Fruit fly (Drosophila melanogaster) whole organism, embryonic: Measurements from ENCODE around the gene CG13252.

Source experiments
- Ada2b ChIP-seq: fragments of 200-800 bp; sonication (Bioruptor generic); IDR thresholded peaks from 2 replicates; pipeline ENCODE4 v1.3.6; 2022; ENCODE audit warnings: missing biosample characterization, missing genetic modification characterization
- Blimp-1 ChIP-seq: fragments of 200-800 bp; sonication (Bioruptor generic); optimal IDR thresholded peaks from 3 replicates; lab custom pipeline; 2018; ENCODE audit warnings: missing biosample characterization, missing genetic modification characterization, mild to moderate bottlenecking, moderate library complexity, missing genetic modification reagents
- CG10274 ChIP-seq: fragments of 200-800 bp; sonication (Bioruptor generic); optimal IDR thresholded peaks from 3 replicates; lab custom pipeline; 2017; ENCODE audit warnings: missing biosample characterization, mild to moderate bottlenecking, missing genetic modification characterization
- CG11456 ChIP-seq: fragments of 200-800 bp; sonication (Bioruptor generic); IDR thresholded peaks from 3 replicates; pipeline ENCODE4 v1.3.6; 2022; ENCODE audit warnings: missing biosample characterization, missing genetic modification characterization
- CG12219 ChIP-seq: fragments of 200-800 bp; sonication (Bioruptor generic); optimal IDR thresholded peaks from 3 replicates; lab custom pipeline; 2018; ENCODE audit warnings: missing biosample characterization, mild to moderate bottlenecking, missing genetic modification characterization
- CG12391 ChIP-seq: fragments of 200-800 bp; sonication (Bioruptor generic); optimal IDR thresholded peaks from 3 replicates; lab custom pipeline; 2018; ENCODE audit warnings: missing biosample characterization, mild to moderate bottlenecking, missing genetic modification characterization, moderate library complexity
- CG15479 ChIP-seq: fragments of 200-800 bp; sonication (Bioruptor generic); optimal IDR thresholded peaks from 3 replicates; lab custom pipeline; 2019; ENCODE audit warnings: missing biosample characterization, mild to moderate bottlenecking, missing genetic modification characterization, moderate library complexity
- CG15514 ChIP-seq: fragments of 200-800 bp; sonication (Bioruptor generic); optimal IDR thresholded peaks from 3 replicates; lab custom pipeline; 2017; ENCODE audit warnings: missing biosample characterization, missing genetic modification characterization, mild to moderate bottlenecking, moderate library complexity, missing genetic modification reagents
- CG15696 ChIP-seq: fragments of 200-800 bp; sonication (Bioruptor generic); optimal IDR thresholded peaks from 2 replicates; lab custom pipeline; 2019; ENCODE audit warnings: missing biosample characterization, mild to moderate bottlenecking, missing genetic modification characterization, moderate library complexity
- CG17186 ChIP-seq: fragments of 200-800 bp; sonication (Bioruptor generic); optimal IDR thresholded peaks from 3 replicates; lab custom pipeline; 2017; ENCODE audit warnings: missing biosample characterization, missing genetic modification reagents, missing genetic modification characterization
- CG17612 ChIP-seq: fragments of 200-800 bp; sonication (Bioruptor generic); IDR thresholded peaks from 2 replicates; pipeline ENCODE4 v1.3.6; 2022; ENCODE audit warnings: missing biosample characterization, missing genetic modification characterization
- CG18262 ChIP-seq: fragments of 200-800 bp; optimal IDR thresholded peaks from 3 replicates; lab custom pipeline; 2019; ENCODE audit warnings: missing biosample characterization, mild to moderate bottlenecking, missing genetic modification characterization, moderate library complexity
- CG33557 ChIP-seq: fragments of 200-800 bp; sonication (Bioruptor generic); optimal IDR thresholded peaks from 2 replicates; lab custom pipeline; 2019; ENCODE audit warnings: missing biosample characterization, mild to moderate bottlenecking, missing genetic modification characterization, moderate library complexity
- CG4360 ChIP-seq: fragments of 200-800 bp; sonication (Bioruptor generic); IDR thresholded peaks from 2 replicates; pipeline ENCODE4 v1.3.6; 2022; ENCODE audit warnings: missing biosample characterization, missing genetic modification characterization
- CG4404 ChIP-seq: fragments of 200-800 bp; sonication (Bioruptor generic); IDR thresholded peaks from 2 replicates; pipeline ENCODE4 v1.3.6; 2022; ENCODE audit warnings: missing biosample characterization, missing genetic modification characterization
- CG6272 ChIP-seq: fragments of 200-800 bp; sonication (Bioruptor generic); IDR thresholded peaks from 2 replicates; pipeline ENCODE4 v1.3.6; 2022; ENCODE audit warnings: missing biosample characterization, missing genetic modification characterization
- CG6654 ChIP-seq: fragments of 200-800 bp; sonication (Bioruptor generic); optimal IDR thresholded peaks from 2 replicates; lab custom pipeline; 2017; ENCODE audit warnings: missing biosample characterization, mild to moderate bottlenecking, missing genetic modification characterization
- CG8359 ChIP-seq: fragments of 200-800 bp; sonication (Bioruptor generic); optimal IDR thresholded peaks from 2 replicates; lab custom pipeline; 2017; ENCODE audit warnings: missing biosample characterization, mild to moderate bottlenecking, missing genetic modification characterization, borderline replicate concordance
- CG8478 ChIP-seq: fragments of >200 bp; optimal IDR thresholded peaks from 2 replicates; lab custom pipeline; 2018
- CG8765 ChIP-seq: fragments of 200-800 bp; sonication (Bioruptor generic); IDR thresholded peaks from 2 replicates; pipeline ENCODE4 v1.3.6; 2022; ENCODE audit warnings: missing biosample characterization, missing genetic modification characterization
- Dad ChIP-seq: fragments of 200-800 bp; sonication (Bioruptor generic); optimal IDR thresholded peaks from 3 replicates; lab custom pipeline; 2016; ENCODE audit warnings: missing biosample characterization, missing genetic modification characterization
- Dbx ChIP-seq: fragments of 200-800 bp; sonication (Bioruptor generic); IDR thresholded peaks from 3 replicates; pipeline ENCODE4 v1.3.6; 2022; ENCODE audit warnings: missing biosample characterization, missing genetic modification characterization
- Gsc ChIP-seq: fragments of 200-800 bp; sonication (Bioruptor generic); IDR thresholded peaks from 2 replicates; pipeline ENCODE4 v1.3.6; 2022; ENCODE audit warnings: missing biosample characterization, missing genetic modification characterization
- Gug ChIP-seq: fragments of 200-800 bp; sonication (Bioruptor generic); IDR thresholded peaks from 4 replicates; pipeline ENCODE4 v1.3.6; 2022; ENCODE audit warnings: missing biosample characterization, missing genetic modification characterization
- HLHmδ ChIP-seq: fragments of 200-800 bp; sonication (Bioruptor generic); optimal IDR thresholded peaks from 2 replicates; lab custom pipeline; 2018; ENCODE audit warnings: missing biosample characterization, mild to moderate bottlenecking, missing genetic modification characterization, moderate library complexity
- Lhr ChIP-seq: fragments of 200-800 bp; sonication (Bioruptor generic); optimal IDR thresholded peaks from 3 replicates; lab custom pipeline; 2017; ENCODE audit warnings: mild to moderate bottlenecking, missing biosample characterization, missing genetic modification reagents, missing genetic modification characterization
- MESR4 ChIP-seq: fragments of 200-800 bp; sonication (Bioruptor generic); optimal IDR thresholded peaks from 2 replicates; lab custom pipeline; 2018; ENCODE audit warnings: missing biosample characterization, mild to moderate bottlenecking, missing genetic modification characterization, moderate library complexity
- Oaz ChIP-seq: fragments of 200-800 bp; sonication (Bioruptor generic); IDR thresholded peaks from 2 replicates; pipeline ENCODE4 v1.3.6; 2022; ENCODE audit warnings: missing biosample characterization, missing genetic modification characterization
- Opbp ChIP-seq: fragments of 200-800 bp; sonication (Bioruptor generic); IDR thresholded peaks from 3 replicates; pipeline ENCODE4 v1.3.6; 2022; ENCODE audit warnings: missing biosample characterization, missing genetic modification characterization; ENCODE audit not compliant: partially characterized antibody
- Optix ChIP-seq: fragments of 200-800 bp; sonication (Bioruptor generic); IDR thresholded peaks from 3 replicates; pipeline ENCODE4 v1.3.6; 2022; ENCODE audit warnings: missing biosample characterization, missing genetic modification characterization
- Tbp ChIP-seq: fragments of >200 bp; optimal IDR thresholded peaks from 2 replicates; lab custom pipeline; 2018; ENCODE audit warnings: missing biosample characterization, missing genetic modification characterization
- Xbp1 ChIP-seq: fragments of 200-800 bp; sonication (Bioruptor generic); optimal IDR thresholded peaks from 3 replicates; lab custom pipeline; 2016; ENCODE audit warnings: missing biosample characterization, mild to moderate bottlenecking, missing genetic modification characterization
- ac ChIP-seq: fragments of 200-800 bp; sonication (Bioruptor generic); optimal IDR thresholded peaks from 3 replicates; lab custom pipeline; 2017; ENCODE audit warnings: missing biosample characterization, mild to moderate bottlenecking, missing genetic modification characterization
- ap ChIP-seq: fragments of 200-800 bp; sonication (Bioruptor generic); IDR thresholded peaks from 2 replicates; pipeline ENCODE4 v1.3.6; 2022; ENCODE audit warnings: missing biosample characterization, missing genetic modification characterization
- bcd ChIP-seq: fragments of 200-800 bp; sonication (Bioruptor generic); optimal IDR thresholded peaks from 2 replicates; lab custom pipeline; 2017; ENCODE audit warnings: missing biosample characterization, mild to moderate bottlenecking, missing genetic modification characterization
- bowl ChIP-seq: fragments of 200-800 bp; sonication (Bioruptor generic); IDR thresholded peaks from 2 replicates; pipeline ENCODE4 v1.3.6; 2022; ENCODE audit warnings: missing biosample characterization, missing genetic modification characterization
- br ChIP-seq: fragments of >200 bp; optimal IDR thresholded peaks from 2 replicates; lab custom pipeline; 2017
- croc ChIP-seq: fragments of 200-800 bp; sonication (Bioruptor generic); conservative IDR thresholded peaks from 3 replicates; pipeline ENCODE4 v1.3.6; 2022; ENCODE audit warnings: missing biosample characterization, missing genetic modification characterization
- danr ChIP-seq: fragments of 200-800 bp; sonication (Bioruptor generic); IDR thresholded peaks from 2 replicates; pipeline ENCODE4 v1.3.6; 2022; ENCODE audit warnings: missing biosample characterization, missing genetic modification characterization
- dimm ChIP-seq: fragments of 200-800 bp; sonication (Bioruptor generic); IDR thresholded peaks from 2 replicates; pipeline ENCODE4 v1.3.6; 2022; ENCODE audit warnings: missing biosample characterization, missing genetic modification characterization
- fru ChIP-seq: fragments of >200 bp; optimal IDR thresholded peaks from 2 replicates; lab custom pipeline; 2017
- gem ChIP-seq: fragments of 200-800 bp; sonication (Bioruptor generic); optimal IDR thresholded peaks from 2 replicates; lab custom pipeline; 2019; ENCODE audit warnings: missing biosample characterization, mild to moderate bottlenecking, missing genetic modification characterization, moderate library complexity
- grau ChIP-seq: fragments of 200-800 bp; optimal IDR thresholded peaks from 3 replicates; lab custom pipeline; 2019; ENCODE audit warnings: missing biosample characterization, mild to moderate bottlenecking, missing genetic modification characterization, moderate library complexity
- kni ChIP-seq: fragments of 200-800 bp; sonication (Bioruptor generic); optimal IDR thresholded peaks from 3 replicates; lab custom pipeline; 2017; ENCODE audit warnings: mild to moderate bottlenecking, missing biosample characterization, missing genetic modification reagents, missing genetic modification characterization
- odd ChIP-seq: fragments of 200-800 bp; sonication (Bioruptor generic); optimal IDR thresholded peaks from 2 replicates; lab custom pipeline; 2017; ENCODE audit warnings: missing biosample characterization, mild to moderate bottlenecking, missing genetic modification characterization
- pho ChIP-seq: fragments of 200-800 bp; sonication (Bioruptor generic); optimal IDR thresholded peaks from 2 replicates; lab custom pipeline; 2016; ENCODE audit warnings: missing biosample characterization, missing genetic modification characterization
- phol ChIP-seq: fragments of 200-800 bp; sonication (Bioruptor generic); optimal IDR thresholded peaks from 3 replicates; lab custom pipeline; 2018; ENCODE audit warnings: missing biosample characterization, mild to moderate bottlenecking, missing genetic modification characterization, moderate library complexity
- row ChIP-seq: fragments of 200-800 bp; sonication (Bioruptor generic); IDR thresholded peaks from 3 replicates; pipeline ENCODE4 v1.3.6; 2022; ENCODE audit warnings: missing biosample characterization, missing genetic modification characterization
- sens ChIP-seq: fragments of 200-800 bp; sonication (Bioruptor generic); peaks from one replicate; lab custom pipeline; 2016; ENCODE audit warnings: missing biosample characterization, missing genetic modification characterization
- sens-2 ChIP-seq: fragments of 200-800 bp; sonication (Bioruptor generic); IDR thresholded peaks from 2 replicates; pipeline ENCODE4 v1.3.6; 2022; ENCODE audit warnings: missing biosample characterization, missing genetic modification characterization
- shn ChIP-seq: fragments of 200-800 bp; sonication (Bioruptor generic); optimal IDR thresholded peaks from 3 replicates; lab custom pipeline; 2016; ENCODE audit warnings: missing biosample characterization, missing genetic modification characterization
- toy ChIP-seq: fragments of 200-800 bp; sonication (Bioruptor generic); IDR thresholded peaks from 2 replicates; pipeline ENCODE4 v1.3.6; 2022; ENCODE audit warnings: missing biosample characterization, missing genetic modification characterization

Gene CG13252

DNA sequence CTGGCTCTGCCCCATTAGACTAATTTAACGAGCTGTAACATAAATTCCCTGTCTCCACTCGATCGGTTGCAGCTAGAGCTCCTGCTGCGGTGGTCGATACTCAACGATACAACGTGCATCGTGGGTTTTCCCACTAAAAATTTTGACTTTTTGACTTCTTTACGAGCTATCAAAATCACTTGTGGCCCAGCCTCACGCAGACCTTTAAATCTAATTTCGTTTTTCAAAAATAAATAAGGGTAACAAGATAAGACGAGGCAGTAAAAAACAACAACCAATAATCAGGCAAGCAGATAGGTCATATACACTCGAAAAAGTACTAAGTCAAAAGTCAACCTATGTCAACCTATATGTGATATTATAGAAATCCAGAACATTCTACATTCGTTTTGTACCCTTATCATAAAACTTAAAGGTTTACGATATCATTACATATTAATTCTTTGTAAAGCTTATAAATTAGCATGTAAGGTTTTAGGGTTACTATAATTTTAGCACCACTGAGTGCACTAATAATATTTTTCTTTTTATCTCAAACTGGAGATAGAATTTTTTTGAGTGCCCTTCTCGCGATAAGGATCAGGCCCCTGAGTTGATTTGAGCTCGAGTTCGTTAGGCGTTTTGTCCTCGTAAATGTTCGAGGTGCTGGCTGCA, 43.1 kb upstream of the CG13252 start (continued):
- TF ChIP-seq shn (GFP tag; lab: Kevin White, UChicago) (no peak), ap (no peak), CG18262 (tag; lab: Kevin White, UChicago) (peak; percentile 57), Oaz (no peak), Xbp1 (no peak), CG15479 (peak; percentile 45), bowl (GFP tag; lab: Robert Waterston, UW) (no peak), odd (no peak), Dad (GFP tag; lab: Kevin White, UChicago) (no peak), Dbx (no peak), croc (no peak), CG6654 (GFP tag; lab: Kevin White, UChicago) (no peak), Tbp (no peak), CG10274 (GFP tag; lab: Kevin White, UChicago) (no peak), Gug (GFP tag; lab: Robert Waterston, UW) (no peak), ac (GFP tag; lab: Kevin White, UChicago) (no peak), grau (tag; lab: Kevin White, UChicago) (peak; percentile 6), br (lab: Kevin White, UChicago) (no peak), CG6272 (GFP tag; lab: Robert Waterston, UW) (no peak), CG15696 (peak; percentile 79), toy (GFP tag; lab: Robert Waterston, UW) (no peak), Optix (no peak), bcd (GFP tag; lab: Kevin White, UChicago) (no peak), sens (GFP tag; lab: Kevin White, UChicago) (peak; percentile 72), phol (tag; lab: Kevin White, UChicago) (peak; percentile 21), sens-2 (no peak), CG11456 (GFP tag; lab: Robert Waterston, UW) (no peak), CG8359 (GFP tag; lab: Kevin White, UChicago) (no peak), CG17186 (GFP tag; lab: Kevin White, UChicago) (no peak), CG4404 (GFP tag; lab: Robert Waterston, UW) (peak; percentile 69), CG33557 (peak; percentile 42), CG8765 (GFP tag; lab: Robert Waterston, UW) (0 out of 2 replicates have a peak, but pooled peaks have one; percentile 22), CG8478 (lab: Kevin White, UChicago) (no peak), CG15514 (GFP tag; lab: Kevin White, UChicago) (no peak), Opbp (no peak), CG12219 (GFP tag; lab: Kevin White, UChicago) (no peak), Blimp-1 (GFP tag; lab: Kevin White, UChicago) (no peak), CG12391 (tag; lab: Kevin White, UChicago) (peak; percentile 5), CG17612 (GFP tag; lab: Robert Waterston, UW) (no peak), pho (GFP tag; lab: Kevin White, UChicago) (no peak), dimm (GFP tag; lab: Robert Waterston, UW) (no peak), CG4360 (GFP tag; lab: Robert Waterston, UW) (0 out of 2 replicates have a peak, but pooled peaks have one; percentile 33), Lhr (no peak), danr (GFP tag; lab: Robert Waterston, UW) (no peak), kni (GFP tag; lab: Kevin White, UChicago) (peak; percentile 83), fru (lab: Kevin White, UChicago) (no peak), Gsc (GFP tag; lab: Robert Waterston, UW) (no peak), row (peak; percentile 25; the same call in 1 of the 3 replicates), Ada2b (GFP tag; lab: Robert Waterston, UW) (no peak), gem (peak; percentile 45), MESR4 (no peak), HLHmδ (GFP tag; lab: Kevin White, UChicago) (no peak)
